Fruit fly (Drosophila melanogaster) whole organism, prepupa: ENCODE results near the gene CG42353.

ENCODE experiments used
- CG10669 ChIP-seq: fragments of 200-800 bp; sonication (Bioruptor generic); optimal IDR thresholded peaks from 3 replicates; lab custom pipeline; 2018; ENCODE audit warnings: missing biosample characterization, mild to moderate bottlenecking, missing genetic modification characterization, moderate library complexity
- CG11294 ChIP-seq: fragments of 200-800 bp; sonication (Bioruptor generic); IDR thresholded peaks from 2 replicates; pipeline ENCODE4 v1.3.6; 2022; ENCODE audit warnings: missing biosample characterization, missing genetic modification characterization
- CG11762 ChIP-seq: fragments of 200-800 bp; sonication (Bioruptor generic); optimal IDR thresholded peaks from 3 replicates; lab custom pipeline; 2016; ENCODE audit warnings: missing biosample characterization, missing genetic modification characterization; ENCODE audit not compliant: insufficient read depth
- CG11902 ChIP-seq: fragments of 200-800 bp; sonication (Bioruptor generic); optimal IDR thresholded peaks from 3 replicates; lab custom pipeline; 2016; ENCODE audit warnings: missing biosample characterization, missing genetic modification characterization
- CG15336 ChIP-seq: fragments of 200-800 bp; sonication (Bioruptor generic); IDR thresholded peaks from 2 replicates; pipeline ENCODE4 v1.3.6; 2022; ENCODE audit warnings: missing biosample characterization, missing genetic modification characterization
- CG1621 ChIP-seq: fragments of 200-800 bp; sonication (Bioruptor generic); optimal IDR thresholded peaks from 3 replicates; lab custom pipeline; 2018; ENCODE audit warnings: missing biosample characterization, mild to moderate bottlenecking, missing genetic modification characterization
- CG16779 ChIP-seq: fragments of 200-800 bp; sonication (Bioruptor generic); optimal IDR thresholded peaks from 3 replicates; lab custom pipeline; 2017; ENCODE audit warnings: missing biosample characterization, mild to moderate bottlenecking, missing genetic modification characterization
- CG3032 ChIP-seq: fragments of 200-800 bp; optimal IDR thresholded peaks from 2 replicates; lab custom pipeline; 2019; ENCODE audit warnings: missing biosample characterization, mild to moderate bottlenecking, missing genetic modification characterization, moderate library complexity
- CG31627 ChIP-seq: fragments of 200-800 bp; sonication (Bioruptor generic); optimal IDR thresholded peaks from 3 replicates; lab custom pipeline; 2016; ENCODE audit warnings: missing biosample characterization, missing genetic modification characterization
- CG32006 ChIP-seq: fragments of 200-800 bp; sonication (Bioruptor generic); optimal IDR thresholded peaks from 3 replicates; lab custom pipeline; 2017; ENCODE audit warnings: missing biosample characterization, mild to moderate bottlenecking, missing genetic modification characterization
- CG34406 ChIP-seq: fragments of 200-800 bp; sonication (Bioruptor generic); optimal IDR thresholded peaks from 3 replicates; lab custom pipeline; 2016; ENCODE audit warnings: missing biosample characterization, missing genetic modification characterization
- CG3919 ChIP-seq: fragments of 200-800 bp; sonication (Bioruptor generic); optimal IDR thresholded peaks from 3 replicates; lab custom pipeline; 2016; ENCODE audit warnings: missing biosample characterization, missing genetic modification characterization
- CG4318 ChIP-seq: fragments of 200-800 bp; sonication (Bioruptor generic); optimal IDR thresholded peaks from 3 replicates; lab custom pipeline; 2017; ENCODE audit warnings: missing biosample characterization, mild to moderate bottlenecking, missing genetic modification characterization
- CG6163 ChIP-seq: fragments of 200-800 bp; sonication (Bioruptor generic); IDR thresholded peaks from 3 replicates; pipeline ENCODE4 v1.3.6; 2022; ENCODE audit warnings: missing biosample characterization, missing genetic modification characterization
- CG6276 ChIP-seq: fragments of 200-800 bp; sonication (Bioruptor generic); optimal IDR thresholded peaks from 2 replicates; lab custom pipeline; 2017; ENCODE audit warnings: missing biosample characterization, mild to moderate bottlenecking, missing genetic modification characterization
- CG6808 ChIP-seq: fragments of 200-800 bp; sonication (Bioruptor generic); optimal IDR thresholded peaks from 3 replicates; lab custom pipeline; 2017; ENCODE audit warnings: missing biosample characterization, missing genetic modification characterization, mild to moderate bottlenecking, moderate library complexity, missing genetic modification reagents
- CG6854 ChIP-seq: fragments of 200-800 bp; sonication (Bioruptor generic); optimal IDR thresholded peaks from 2 replicates; lab custom pipeline; 2017; ENCODE audit warnings: missing biosample characterization, mild to moderate bottlenecking, missing genetic modification characterization
- CG7368 ChIP-seq: fragments of 200-800 bp; sonication (Bioruptor generic); optimal IDR thresholded peaks from 3 replicates; lab custom pipeline; 2016; ENCODE audit warnings: missing biosample characterization, missing genetic modification characterization
- CG8119 ChIP-seq: fragments of 200-800 bp; sonication (Bioruptor generic); IDR thresholded peaks from 3 replicates; pipeline ENCODE4 v1.3.6; 2022; ENCODE audit warnings: missing biosample characterization, missing genetic modification characterization
- CG8319 ChIP-seq: fragments of 200-800 bp; sonication (Bioruptor generic); optimal IDR thresholded peaks from 3 replicates; lab custom pipeline; 2016; ENCODE audit warnings: missing biosample characterization, missing genetic modification characterization
- CG9139 ChIP-seq: fragments of 200-800 bp; sonication (Bioruptor generic); optimal IDR thresholded peaks from 3 replicates; lab custom pipeline; 2017; ENCODE audit warnings: missing biosample characterization, mild to moderate bottlenecking, missing genetic modification characterization
- Eip78C ChIP-seq: fragments of 200-800 bp; sonication (Bioruptor generic); peaks from one replicate; lab custom pipeline; 2016; ENCODE audit warnings: missing biosample characterization, missing genetic modification characterization
- Eip93F ChIP-seq: fragments of 200-800 bp; sonication (Bioruptor generic); optimal IDR thresholded peaks from 2 replicates; lab custom pipeline; 2016; ENCODE audit warnings: missing biosample characterization, mild to moderate bottlenecking, missing genetic modification characterization
- Ets21C ChIP-seq: fragments of 200-800 bp; sonication (Bioruptor generic); optimal IDR thresholded peaks from 3 replicates; lab custom pipeline; 2016; ENCODE audit warnings: missing biosample characterization, missing genetic modification characterization
- Gug ChIP-seq: fragments of 200-800 bp; sonication (Bioruptor generic); IDR thresholded peaks from 2 replicates; pipeline ENCODE4 v1.3.6; 2022; ENCODE audit warnings: missing biosample characterization, missing genetic modification characterization
- OdsH ChIP-seq: fragments of 200-800 bp; sonication (Bioruptor generic); optimal IDR thresholded peaks from 3 replicates; lab custom pipeline; 2016; ENCODE audit warnings: missing biosample characterization, missing genetic modification characterization
- Smox ChIP-seq: fragments of 200-800 bp; sonication (Bioruptor generic); optimal IDR thresholded peaks from 3 replicates; lab custom pipeline; 2016; ENCODE audit warnings: missing biosample characterization, missing genetic modification characterization
- Sox102F ChIP-seq: fragments of 200-800 bp; sonication (Bioruptor generic); optimal IDR thresholded peaks from 2 replicates; lab custom pipeline; 2016; ENCODE audit warnings: missing biosample characterization, mild to moderate bottlenecking, missing genetic modification characterization
- Sox14 ChIP-seq: fragments of 200-800 bp; sonication (Bioruptor generic); optimal IDR thresholded peaks from 3 replicates; lab custom pipeline; 2016; ENCODE audit warnings: missing biosample characterization, missing genetic modification characterization
- Sox15 ChIP-seq: fragments of 200-800 bp; sonication (Bioruptor generic); optimal IDR thresholded peaks from 3 replicates; lab custom pipeline; 2016; ENCODE audit warnings: missing biosample characterization, missing genetic modification characterization
- achi ChIP-seq: fragments of 200-800 bp; sonication (Bioruptor generic); optimal IDR thresholded peaks from 3 replicates; lab custom pipeline; 2016; ENCODE audit warnings: missing biosample characterization, missing genetic modification characterization
- acj6 ChIP-seq: fragments of 200-800 bp; sonication (Bioruptor generic); optimal IDR thresholded peaks from 3 replicates; lab custom pipeline; 2016; ENCODE audit warnings: missing biosample characterization, missing genetic modification characterization
- cyc ChIP-seq: fragments of 200-800 bp; sonication (Bioruptor generic); optimal IDR thresholded peaks from 3 replicates; lab custom pipeline; 2016; ENCODE audit warnings: missing biosample characterization, missing genetic modification characterization
- dac ChIP-seq: fragments of 200-800 bp; sonication (Bioruptor generic); optimal IDR thresholded peaks from 2 replicates; lab custom pipeline; 2017; ENCODE audit warnings: missing biosample characterization, mild to moderate bottlenecking, missing genetic modification characterization
- dsx ChIP-seq: fragments of 200-800 bp; optimal IDR thresholded peaks from 3 replicates; lab custom pipeline; 2019; ENCODE audit warnings: missing biosample characterization, mild to moderate bottlenecking, missing genetic modification characterization, moderate library complexity; ENCODE audit not compliant: poor library complexity, severe bottlenecking
- eg ChIP-seq: fragments of 200-800 bp; sonication (Bioruptor generic); IDR thresholded peaks from 3 replicates; pipeline ENCODE4 v1.3.6; 2022; ENCODE audit warnings: missing biosample characterization, missing genetic modification characterization
- esn ChIP-seq: fragments of 200-800 bp; sonication (Bioruptor generic); optimal IDR thresholded peaks from 2 replicates; lab custom pipeline; 2016; ENCODE audit warnings: missing biosample characterization, mild to moderate bottlenecking, missing genetic modification characterization, moderate library complexity
- fd59A ChIP-seq: fragments of 200-800 bp; sonication (Bioruptor generic); optimal IDR thresholded peaks from 2 replicates; lab custom pipeline; 2017; ENCODE audit warnings: missing biosample characterization, mild to moderate bottlenecking, missing genetic modification characterization, missing genetic modification reagents
- fd85E ChIP-seq: fragments of 200-800 bp; sonication (Bioruptor generic); optimal IDR thresholded peaks from 3 replicates; lab custom pipeline; 2016; ENCODE audit warnings: missing biosample characterization, missing genetic modification characterization
- lz ChIP-seq: fragments of 200-800 bp; sonication (Bioruptor generic); optimal IDR thresholded peaks from 3 replicates; lab custom pipeline; 2016; ENCODE audit warnings: missing biosample characterization, missing genetic modification characterization
- net ChIP-seq: fragments of 200-800 bp; sonication (Bioruptor generic); optimal IDR thresholded peaks from 3 replicates; lab custom pipeline; 2016; ENCODE audit warnings: missing biosample characterization, missing genetic modification characterization
- pdm3 ChIP-seq: fragments of 200-800 bp; sonication (Bioruptor generic); optimal IDR thresholded peaks from 3 replicates; lab custom pipeline; 2016; ENCODE audit warnings: missing biosample characterization, missing genetic modification characterization
- salr ChIP-seq, 2 experiments: fragments of 200-800 bp; sonication (Bioruptor generic); optimal IDR thresholded peaks; 3 replicates each; lab custom pipeline; 2016 to 2018; ENCODE audit warnings: missing biosample characterization in 2 of 2, missing genetic modification characterization in 2 of 2, mild to moderate bottlenecking in 1 of 2
- ss ChIP-seq, 2 experiments: fragments of 200-800 bp; sonication (Bioruptor generic); optimal IDR thresholded peaks; 2 replicates in 1 of 2; 3 replicates in 1 of 2; lab custom pipeline; 2017 to 2018; ENCODE audit warnings: mild to moderate bottlenecking in 2 of 2, missing biosample characterization in 2 of 2, missing genetic modification characterization in 2 of 2, moderate library complexity in 1 of 2
- svp ChIP-seq: fragments of 200-800 bp; sonication (Bioruptor generic); peaks from one replicate; lab custom pipeline; 2016; ENCODE audit warnings: missing biosample characterization, missing genetic modification characterization
- vri ChIP-seq: fragments of 200-800 bp; sonication (Bioruptor generic); optimal IDR thresholded peaks from 3 replicates; lab custom pipeline; 2016; ENCODE audit warnings: missing biosample characterization, mild to moderate bottlenecking, missing genetic modification characterization

CG42353 gene

DNA sequence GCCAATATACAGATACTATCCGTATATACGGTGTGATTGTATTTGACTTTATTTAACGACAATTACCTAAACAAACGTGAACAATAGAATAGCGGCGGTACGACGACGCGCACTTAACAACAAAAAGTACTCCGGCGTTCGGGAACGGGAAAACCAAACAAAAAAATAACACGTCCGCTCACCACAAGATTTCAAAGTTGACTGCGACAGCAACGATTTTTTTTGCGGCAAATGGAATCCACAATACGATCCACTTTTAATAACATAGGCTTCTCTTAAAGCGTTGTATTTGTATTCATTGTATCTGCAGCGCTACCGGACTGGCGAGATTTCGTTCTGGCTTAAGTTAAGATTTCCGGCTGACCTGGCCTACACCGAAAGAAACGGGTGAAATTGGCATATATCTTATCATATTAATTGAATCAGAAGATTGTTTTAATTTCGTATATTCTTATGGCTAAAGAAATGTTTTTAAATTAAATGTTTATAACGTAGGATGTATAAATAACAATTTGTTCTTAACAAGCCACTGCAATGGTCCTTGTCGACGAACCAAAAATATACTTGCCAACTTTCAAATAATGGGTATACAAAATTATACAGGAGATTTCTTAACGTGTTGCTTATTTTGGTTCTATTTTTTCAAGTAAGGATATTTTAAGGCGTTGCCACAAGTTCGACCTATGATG lies at the start of gene CG42353, which contains the start of gene CG42354 (continued):
- TF ChIP-seq net (peak; percentile 95), vri (GFP tag; lab: Kevin White, UChicago) (peak; percentile 88), CG8119 (GFP tag; lab: Robert Waterston, UW) (peak; percentile 97), dac (peak; percentile 92), CG31627 (GFP tag; lab: Kevin White, UChicago) (peak; percentile 95), dsx (peak; percentile 87), Sox14 (peak; percentile 97), CG6854 (GFP tag; lab: Kevin White, UChicago) (peak; percentile 92), ss (GFP tag; optimal IDR thresholded peaks at IDR 0.05; lab: Kevin White, UChicago) (peak; percentile 88 to 94)

DNA sequence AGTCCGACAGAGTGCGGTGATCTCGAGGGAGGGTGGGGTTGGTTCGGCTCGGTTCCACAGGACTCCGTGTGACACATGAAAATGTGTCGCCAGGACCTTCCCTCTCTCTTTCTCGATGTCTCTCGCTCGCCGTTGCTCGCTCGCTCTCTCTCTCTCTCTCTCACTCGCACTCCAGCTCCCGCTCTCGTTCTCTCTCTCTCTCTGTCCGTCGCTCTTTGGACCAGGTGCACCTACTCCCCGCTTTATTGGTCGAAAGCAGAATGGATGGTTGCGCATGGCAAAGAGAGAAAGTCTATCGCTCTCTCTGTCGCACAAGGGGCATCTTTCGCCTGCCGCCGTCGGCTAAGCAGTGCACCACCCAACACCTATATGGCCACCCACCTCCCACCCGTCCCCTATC lies 45.8 kb upstream of the CG42353 start:
- TF ChIP-seq ss (GFP tag; optimal IDR thresholded peaks at IDR 0.05; lab: Kevin White, UChicago) (peak in 1 of 2 experiments; percentile 12), eg (GFP tag; lab: Robert Waterston, UW) (0 out of 3 replicates have a peak, but pooled peaks have one; percentile 22), CG16779 (tag; lab: Kevin White, UChicago) (no peak)

DNA sequence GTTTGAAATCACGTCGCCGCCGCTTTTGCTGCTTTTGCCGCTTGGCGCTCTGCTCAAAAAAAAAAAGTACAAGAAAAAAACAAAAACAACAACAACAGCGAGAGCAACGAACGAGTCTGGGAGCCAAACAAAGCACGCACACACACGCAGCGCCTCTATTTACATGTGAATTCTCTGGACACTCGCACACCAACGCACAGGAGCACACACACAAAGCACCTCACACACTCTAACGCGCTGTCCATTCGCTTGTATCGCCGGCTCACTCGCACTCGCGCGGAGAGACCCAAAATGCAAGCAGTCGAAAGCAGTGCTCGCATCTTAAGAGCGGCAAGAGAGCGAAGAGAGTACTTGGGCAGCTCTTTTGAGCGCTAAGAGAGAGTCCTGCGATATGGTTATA lies 44.2 kb upstream of the CG42353 start, which contains the start of gene disco-r:
disco-r (minus strand) TSS at position 4 of the 400 bp plus-strand sequence.
- TF ChIP-seq CG6276 = no peak
- TF ChIP-seq CG11294 (GFP tag; lab: Robert Waterston, UW) = no peak
- no peak for TF ChIP-seq Smox (GFP tag; lab: Kevin White, UChicago)
- no peak for TF ChIP-seq CG32006
- no peak for TF ChIP-seq acj6
- no peak for TF ChIP-seq CG1621 (tag; lab: Kevin White, UChicago)
- no peak for TF ChIP-seq Sox102F (GFP tag; lab: Kevin White, UChicago)
- peak; percentile 47 for TF ChIP-seq svp (GFP tag; lab: Kevin White, UChicago)
- no peak for TF ChIP-seq Ets21C (GFP tag; lab: Kevin White, UChicago)
- TF ChIP-seq Gug = 0 out of 2 replicates have a peak, but pooled peaks have one; percentile 11
- no peak for TF ChIP-seq Sox15 (GFP tag; lab: Kevin White, UChicago)
- TF ChIP-seq net = no peak
- peak; percentile 44 for TF ChIP-seq dsx
- TF ChIP-seq CG11902 (GFP tag; lab: Kevin White, UChicago) = no peak
- TF ChIP-seq salr (GFP tag; optimal IDR thresholded peaks at IDR 0.05; lab: Kevin White, UChicago) = no peak
- no peak for TF ChIP-seq CG11762 (GFP tag; lab: Kevin White, UChicago)
- no peak for TF ChIP-seq CG31627 (GFP tag; lab: Kevin White, UChicago)
- no peak for TF ChIP-seq CG3919 (GFP tag; lab: Kevin White, UChicago)
- TF ChIP-seq Eip78C (GFP tag; lab: Kevin White, UChicago) = peak; percentile 35
- TF ChIP-seq fd85E (GFP tag; lab: Kevin White, UChicago) = no peak
- no peak for TF ChIP-seq CG4318 (GFP tag; lab: Kevin White, UChicago)
- TF ChIP-seq ss (GFP tag; optimal IDR thresholded peaks at IDR 0.05; lab: Kevin White, UChicago) = peak in 1 of 2 experiments; percentile 0
- TF ChIP-seq achi (GFP tag; lab: Kevin White, UChicago) = no peak
- TF ChIP-seq fd59A (GFP tag; lab: Kevin White, UChicago) = no peak
- no peak for TF ChIP-seq CG7368
- TF ChIP-seq CG6163 (GFP tag; lab: Robert Waterston, UW) = peak; percentile 73
- TF ChIP-seq CG15336 (GFP tag; lab: Robert Waterston, UW) = peak; percentile 35; the same call in 1 of the 2 replicates
- TF ChIP-seq CG9139 (GFP tag; lab: Kevin White, UChicago) = no peak
- TF ChIP-seq cyc = no peak
- TF ChIP-seq esn (GFP tag; lab: Kevin White, UChicago) = no peak
- peak; percentile 59; the same call in 1 of the 3 replicates for TF ChIP-seq eg (GFP tag; lab: Robert Waterston, UW)
- no peak for TF ChIP-seq lz (GFP tag; lab: Kevin White, UChicago)
- no peak for TF ChIP-seq CG34406 (GFP tag; lab: Kevin White, UChicago)
- no peak for TF ChIP-seq pdm3
- no peak for TF ChIP-seq Eip93F (GFP tag; lab: Kevin White, UChicago)
- TF ChIP-seq CG3032 (tag; lab: Kevin White, UChicago) = no peak
- no peak for TF ChIP-seq CG8319
- TF ChIP-seq OdsH (GFP tag; lab: Kevin White, UChicago) = no peak
- TF ChIP-seq CG10669 (GFP tag; lab: Kevin White, UChicago) = no peak
- TF ChIP-seq Sox14 = peak; percentile 43
- no peak for TF ChIP-seq CG6808 (GFP tag; lab: Kevin White, UChicago)
